Worm (Caenorhabditis elegans) whole organism, mixed stage, embryonic: ENCODE measurements around the gene W06G6.15.

Experiments
- M03D4.4 ChIP-seq: sonication (generic microtip); optimal IDR thresholded peaks from 2 replicates; lab custom pipeline; 2017; ENCODE audit warnings: mild to moderate bottlenecking, missing genetic modification characterization, missing compliant biosample characterization
- bed-3 ChIP-seq: fragments of 200-800 bp; sonication (Bioruptor generic); optimal IDR thresholded peaks from 3 replicates; lab custom pipeline; 2018; ENCODE audit warnings: mild to moderate bottlenecking, missing genetic modification characterization, moderate library complexity, missing compliant biosample characterization
- blmp-1 ChIP-seq: fragments of 150-350 bp; optimal IDR thresholded peaks from 2 replicates; lab custom pipeline; 2014; ENCODE audit warnings: missing biosample characterization, missing genetic modification characterization
- ceh-39 ChIP-seq: fragments of 150-350 bp; optimal IDR thresholded peaks from 2 replicates; lab custom pipeline; 2014; ENCODE audit warnings: missing biosample characterization, missing genetic modification characterization
- ceh-43 ChIP-seq: fragments of 200-800 bp; sonication (Bioruptor generic); optimal IDR thresholded peaks from 2 replicates; lab custom pipeline; 2018; ENCODE audit warnings: mild to moderate bottlenecking, missing genetic modification characterization, moderate library complexity, missing compliant biosample characterization
- ceh-83 ChIP-seq: fragments of 200-800 bp; sonication (Bioruptor generic); optimal IDR thresholded peaks from 2 replicates; lab custom pipeline; 2018; ENCODE audit warnings: mild to moderate bottlenecking, missing genetic modification characterization, missing compliant biosample characterization
- ces-1 ChIP-seq: fragments of 150-350 bp; optimal IDR thresholded peaks from 2 replicates; lab custom pipeline; 2014; ENCODE audit warnings: missing biosample characterization, missing genetic modification reagents, missing genetic modification characterization
- cnd-1 ChIP-seq: fragments of 200-800 bp; sonication (Bioruptor generic); optimal IDR thresholded peaks from 2 replicates; lab custom pipeline; 2018; ENCODE audit warnings: mild to moderate bottlenecking, missing genetic modification characterization, missing compliant biosample characterization
- drap-1 ChIP-seq: fragments of 200-800 bp; sonication (Bioruptor generic); optimal IDR thresholded peaks from 3 replicates; lab custom pipeline; 2018; ENCODE audit warnings: mild to moderate bottlenecking, missing genetic modification characterization, missing compliant biosample characterization
- elt-1 ChIP-seq: sonication (generic microtip); optimal IDR thresholded peaks from 2 replicates; lab custom pipeline; 2017; ENCODE audit warnings: missing genetic modification characterization, mild to moderate bottlenecking, missing compliant biosample characterization, antibody characterized with exemption, moderate library complexity, borderline replicate concordance; ENCODE audit not compliant: insufficient read depth
- elt-3 ChIP-seq: fragments of 150-350 bp; optimal IDR thresholded peaks from 2 replicates; lab custom pipeline; 2014; ENCODE audit warnings: missing biosample characterization, missing genetic modification characterization
- flh-1 ChIP-seq: fragments of 200-800 bp; sonication (Bioruptor generic); optimal IDR thresholded peaks from 2 replicates; lab custom pipeline; 2018; ENCODE audit warnings: mild to moderate bottlenecking, missing genetic modification characterization, moderate library complexity, missing compliant biosample characterization
- ham-2 ChIP-seq: fragments of 200-800 bp; sonication (Bioruptor generic); optimal IDR thresholded peaks from 2 replicates; lab custom pipeline; 2018; ENCODE audit warnings: mild to moderate bottlenecking, missing genetic modification characterization, missing compliant biosample characterization
- hlh-1 ChIP-seq: fragments of 150-350 bp; optimal IDR thresholded peaks from 2 replicates; lab custom pipeline; 2014; ENCODE audit warnings: missing biosample characterization, missing genetic modification reagents, missing genetic modification characterization
- lin-13 ChIP-seq: fragments of 150-350 bp; optimal IDR thresholded peaks from 2 replicates; lab custom pipeline; 2014; ENCODE audit warnings: missing biosample characterization, missing genetic modification characterization
- lin-32 ChIP-seq: fragments of 200-800 bp; sonication (Bioruptor generic); optimal IDR thresholded peaks from 2 replicates; lab custom pipeline; 2018; ENCODE audit warnings: mild to moderate bottlenecking, missing genetic modification characterization, missing compliant biosample characterization
- lsy-2 ChIP-seq: fragments of 150-350 bp; optimal IDR thresholded peaks from 2 replicates; lab custom pipeline; 2014; ENCODE audit warnings: missing biosample characterization, missing genetic modification characterization
- mab-5 ChIP-seq: fragments of 150-350 bp; optimal IDR thresholded peaks from 2 replicates; lab custom pipeline; 2014; ENCODE audit warnings: missing biosample characterization, missing genetic modification characterization
- mep-1 ChIP-seq: fragments of 150-350 bp; optimal IDR thresholded peaks from 2 replicates; lab custom pipeline; 2017; ENCODE audit warnings: missing biosample characterization, missing genetic modification reagents, missing genetic modification characterization, inconsistent platforms
- mls-2 ChIP-seq: sonication (generic microtip); optimal IDR thresholded peaks from 2 replicates; lab custom pipeline; 2016; ENCODE audit warnings: mild to moderate bottlenecking, missing genetic modification characterization, moderate library complexity, missing compliant biosample characterization
- nhr-12 ChIP-seq: fragments of 150-350 bp; optimal IDR thresholded peaks from 2 replicates; lab custom pipeline; 2014; ENCODE audit warnings: missing biosample characterization, missing genetic modification characterization
- nhr-2 ChIP-seq: fragments of 150-350 bp; optimal IDR thresholded peaks from 2 replicates; lab custom pipeline; 2014; ENCODE audit warnings: missing biosample characterization, missing genetic modification characterization
- nhr-237 ChIP-seq: fragments of 150-350 bp; optimal IDR thresholded peaks from 2 replicates; lab custom pipeline; 2014; ENCODE audit warnings: missing biosample characterization, missing genetic modification characterization
- nhr-28 ChIP-seq: fragments of 150-350 bp; optimal IDR thresholded peaks from 2 replicates; lab custom pipeline; 2014; ENCODE audit warnings: missing biosample characterization, missing genetic modification characterization
- nhr-76 ChIP-seq: sonication (generic microtip); optimal IDR thresholded peaks from 2 replicates; lab custom pipeline; 2017; ENCODE audit warnings: missing biosample characterization, missing genetic modification characterization
- pha-4 ChIP-seq: fragments of 150-350 bp; optimal IDR thresholded peaks from 2 replicates; lab custom pipeline; 2018; ENCODE audit warnings: missing biosample characterization, missing genetic modification reagents, missing genetic modification characterization
- sem-2 ChIP-seq: fragments of 200-800 bp; sonication (Bioruptor generic); optimal IDR thresholded peaks from 2 replicates; lab custom pipeline; 2018; ENCODE audit warnings: mild to moderate bottlenecking, missing genetic modification characterization, missing compliant biosample characterization
- snpc-4 ChIP-seq: fragments of 150-350 bp; optimal IDR thresholded peaks from 2 replicates; lab custom pipeline; 2014; ENCODE audit warnings: missing biosample characterization, missing genetic modification characterization
- sptf-1 ChIP-seq: sonication (generic microtip); optimal IDR thresholded peaks from 2 replicates; lab custom pipeline; 2017; ENCODE audit warnings: mild to moderate bottlenecking, missing genetic modification characterization, moderate library complexity, missing compliant biosample characterization
- tbx-8 ChIP-seq: fragments of 200-800 bp; sonication (Bioruptor generic); optimal IDR thresholded peaks from 2 replicates; lab custom pipeline; 2018; ENCODE audit warnings: mild to moderate bottlenecking, missing genetic modification characterization, moderate library complexity, missing compliant biosample characterization
- unc-120 ChIP-seq: sonication (generic microtip); optimal IDR thresholded peaks from 2 replicates; lab custom pipeline; 2017; ENCODE audit warnings: missing genetic modification characterization, missing compliant biosample characterization; ENCODE audit not compliant: poor library complexity, severe bottlenecking
- unc-39 ChIP-seq: fragments of 150-350 bp; optimal IDR thresholded peaks from 2 replicates; lab custom pipeline; 2014; ENCODE audit warnings: missing biosample characterization, missing genetic modification characterization
- unc-62 ChIP-seq: fragments of 150-350 bp; optimal IDR thresholded peaks from 2 replicates; lab custom pipeline; 2014; ENCODE audit warnings: missing biosample characterization, missing genetic modification reagents, missing genetic modification characterization
- zip-8 ChIP-seq: fragments of 150-350 bp; optimal IDR thresholded peaks from 2 replicates; lab custom pipeline; 2014; ENCODE audit warnings: missing biosample characterization, missing genetic modification characterization
- ztf-11 ChIP-seq: fragments of 150-350 bp; optimal IDR thresholded peaks from 2 replicates; lab custom pipeline; 2014; ENCODE audit warnings: missing biosample characterization, missing genetic modification characterization

The W06G6.15 gene

ce11 chrV:16610791-16611385 lies 43.5 kb upstream of the W06G6.15 start, which contains the start of gene srw-54:
srw-54 (plus strand) TSS chrV:16611335.
- TF ChIP-seq ham-2 (GFP tag; lab: Kevin White, UChicago): no peak
- no peak for TF ChIP-seq tbx-8
- TF ChIP-seq flh-1 (GFP tag; lab: Kevin White, UChicago): no peak
- TF ChIP-seq pha-4 (tag; lab: Kevin White, UChicago): no peak
- no peak for TF ChIP-seq cnd-1 (tag; lab: Kevin White, UChicago)
- no peak for TF ChIP-seq blmp-1
- no peak for TF ChIP-seq nhr-237 (tag; lab: Kevin White, UChicago)
- TF ChIP-seq unc-120: no peak
- no peak for TF ChIP-seq zip-8
- no peak for TF ChIP-seq ztf-11 (tag; lab: Kevin White, UChicago)
- TF ChIP-seq elt-3: no peak
- no peak for TF ChIP-seq nhr-2 (tag; lab: Kevin White, UChicago)
- TF ChIP-seq M03D4.4: no peak
- TF ChIP-seq lin-13 (tag; lab: Kevin White, UChicago): no peak
- TF ChIP-seq mls-2 (tag; lab: Kevin White, UChicago): no peak
- TF ChIP-seq nhr-28 (tag; lab: Kevin White, UChicago): no peak
- no peak for TF ChIP-seq hlh-1
- TF ChIP-seq sptf-1 (tag; lab: Kevin White, UChicago): no peak
- TF ChIP-seq sem-2 (GFP tag; lab: Kevin White, UChicago): no peak

- no peak for TF ChIP-seq lin-32
- no peak for TF ChIP-seq ham-2 (GFP tag; lab: Kevin White, UChicago)
- no peak for TF ChIP-seq hlh-1
- no peak for TF ChIP-seq mls-2 (tag; lab: Kevin White, UChicago)
- TF ChIP-seq sptf-1 (tag; lab: Kevin White, UChicago): no peak
- TF ChIP-seq sem-2 (GFP tag; lab: Kevin White, UChicago): no peak
- no peak for TF ChIP-seq ces-1 (GFP tag; lab: Kevin White, UChicago)
- TF ChIP-seq nhr-76 (tag; lab: Kevin White, UChicago): no peak
- TF ChIP-seq mab-5 (tag; lab: Kevin White, UChicago): no peak
- no peak for TF ChIP-seq tbx-8
- no peak for TF ChIP-seq nhr-12 (tag; lab: Kevin White, UChicago)
- no peak for TF ChIP-seq ceh-43
These were observed 36.9 kb upstream of the W06G6.15 start, which contains the start of gene Y70C5A.4 for ce11 chrV:16617462-16617861. Y70C5A.4 (plus strand) TSS chrV:16617762.

DNA sequence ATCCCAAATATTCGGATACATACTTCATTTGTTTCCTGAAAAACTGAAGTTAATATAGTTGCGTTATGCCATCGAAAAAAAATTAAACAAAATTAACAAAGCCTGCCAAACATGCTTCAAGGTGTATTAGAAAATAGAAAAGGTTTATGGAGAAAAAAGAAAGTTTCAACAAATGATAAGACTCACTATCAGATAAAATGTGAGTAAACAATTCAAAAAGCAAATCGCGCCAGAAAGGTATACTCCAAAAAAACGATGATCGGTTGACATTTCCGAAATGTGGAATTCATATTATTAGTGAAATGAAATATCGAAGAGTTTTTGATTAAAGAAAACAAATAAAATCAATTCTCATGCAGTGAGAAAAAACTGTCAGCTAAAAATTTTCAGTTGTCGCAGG lies 33.5 kb upstream of the W06G6.15 start, which contains the start of gene Y70C5A.3:
Y70C5A.3 (minus strand) TSS at position 50 of the 400 bp plus-strand sequence.
- no peak for TF ChIP-seq ceh-39 (tag; lab: Kevin White, UChicago)
- TF ChIP-seq blmp-1: no peak
- no peak for TF ChIP-seq elt-1 (tag; lab: Kevin White, UChicago)

ce11 chrV:16621894-16622293 lies 32.4 kb upstream of the W06G6.15 start:
- TF ChIP-seq unc-39 (tag; lab: Kevin White, UChicago) (no peak), nhr-12 (tag; lab: Kevin White, UChicago) (no peak), ceh-39 (tag; lab: Kevin White, UChicago) (no peak), drap-1 (peak; percentile 47), sptf-1 (tag; lab: Kevin White, UChicago) (peak; percentile 75), cnd-1 (tag; lab: Kevin White, UChicago) (peak; percentile 51), sem-2 (GFP tag; lab: Kevin White, UChicago) (peak; percentile 36), nhr-76 (tag; lab: Kevin White, UChicago) (no peak), pha-4 (tag; lab: Kevin White, UChicago) (no peak), zip-8 (no peak), ceh-83 (GFP tag; lab: Kevin White, UChicago) (no peak), M03D4.4 (peak; percentile 66), ceh-43 (no peak), mls-2 (tag; lab: Kevin White, UChicago) (peak; percentile 14), elt-1 (tag; lab: Kevin White, UChicago) (no peak), mep-1 (tag; lab: Kevin White, UChicago) (no peak), unc-120 (no peak), bed-3 (GFP tag; lab: Kevin White, UChicago) (no peak), blmp-1 (no peak), unc-62 (GFP tag; lab: Kevin White, UChicago) (no peak), ztf-11 (tag; lab: Kevin White, UChicago) (no peak), mab-5 (tag; lab: Kevin White, UChicago) (no peak), ces-1 (GFP tag; lab: Kevin White, UChicago) (no peak), tbx-8 (no peak), elt-3 (no peak), nhr-2 (tag; lab: Kevin White, UChicago) (no peak), snpc-4 (tag; lab: Kevin White, UChicago) (no peak), lin-32 (no peak), flh-1 (GFP tag; lab: Kevin White, UChicago) (peak; percentile 17), lsy-2 (tag; lab: Kevin White, UChicago) (no peak), lin-13 (tag; lab: Kevin White, UChicago) (no peak), nhr-28 (tag; lab: Kevin White, UChicago) (no peak), hlh-1 (peak; percentile 3), nhr-237 (tag; lab: Kevin White, UChicago) (no peak), ham-2 (GFP tag; lab: Kevin White, UChicago) (no peak)
